Fruit fly (Drosophila melanogaster) whole organism, embryonic: Measurements from ENCODE around the gene CG43245.

Experiments used
- ATbp ChIP-seq: fragments of 200-800 bp; sonication (Bioruptor generic); optimal IDR thresholded peaks from 2 replicates; lab custom pipeline; 2017; ENCODE audit warnings: missing biosample characterization, mild to moderate bottlenecking, missing genetic modification characterization, missing genetic modification reagents
- Atf6 ChIP-seq: fragments of 200-800 bp; sonication (Bioruptor generic); IDR thresholded peaks from 2 replicates; pipeline ENCODE4 v1.3.6; 2022; ENCODE audit warnings: missing biosample characterization, missing genetic modification characterization
- CG11723 ChIP-seq: fragments of 200-800 bp; sonication (Bioruptor generic); optimal IDR thresholded peaks from 2 replicates; lab custom pipeline; 2017; ENCODE audit warnings: missing biosample characterization, mild to moderate bottlenecking, missing genetic modification characterization
- CG12219 ChIP-seq: fragments of 200-800 bp; sonication (Bioruptor generic); optimal IDR thresholded peaks from 3 replicates; lab custom pipeline; 2018; ENCODE audit warnings: missing biosample characterization, mild to moderate bottlenecking, missing genetic modification characterization
- CG13775 ChIP-seq: fragments of 200-800 bp; sonication (Bioruptor generic); optimal IDR thresholded peaks from 3 replicates; lab custom pipeline; 2017; ENCODE audit warnings: missing biosample characterization, mild to moderate bottlenecking, missing genetic modification characterization
- CG14710 ChIP-seq: fragments of 200-800 bp; sonication (Bioruptor generic); optimal IDR thresholded peaks from 3 replicates; lab custom pipeline; 2019; ENCODE audit warnings: missing biosample characterization, mild to moderate bottlenecking, missing genetic modification characterization, moderate library complexity
- CG15011 ChIP-seq: fragments of 200-800 bp; sonication (Bioruptor generic); optimal IDR thresholded peaks from 3 replicates; lab custom pipeline; 2018; ENCODE audit warnings: missing biosample characterization, mild to moderate bottlenecking, missing genetic modification characterization
- CG15269 ChIP-seq: fragments of 200-800 bp; sonication (Bioruptor generic); optimal IDR thresholded peaks from 2 replicates; lab custom pipeline; 2018; ENCODE audit warnings: missing biosample characterization, mild to moderate bottlenecking, missing genetic modification characterization, moderate library complexity
- CG1529 ChIP-seq: fragments of 200-800 bp; sonication (Bioruptor generic); optimal IDR thresholded peaks from 3 replicates; lab custom pipeline; 2018; ENCODE audit warnings: missing biosample characterization, missing genetic modification characterization
- CG1602 ChIP-seq: fragments of 200-800 bp; sonication (Bioruptor generic); optimal IDR thresholded peaks from 3 replicates; lab custom pipeline; 2016; ENCODE audit warnings: missing biosample characterization, missing genetic modification characterization
- CG17186 ChIP-seq: fragments of 200-800 bp; sonication (Bioruptor generic); optimal IDR thresholded peaks from 3 replicates; lab custom pipeline; 2017; ENCODE audit warnings: missing biosample characterization, missing genetic modification reagents, missing genetic modification characterization
- CG17328 ChIP-seq: fragments of 200-800 bp; sonication (Bioruptor generic); IDR thresholded peaks from 2 replicates; pipeline ENCODE4 v1.3.6; 2022; ENCODE audit warnings: missing biosample characterization, missing genetic modification characterization
- CG17359 ChIP-seq: fragments of 200-800 bp; sonication (Bioruptor generic); optimal IDR thresholded peaks from 3 replicates; lab custom pipeline; 2018; ENCODE audit warnings: missing biosample characterization, mild to moderate bottlenecking, missing genetic modification characterization, moderate library complexity
- CG17829 ChIP-seq: fragments of 200-800 bp; optimal IDR thresholded peaks from 2 replicates; lab custom pipeline; 2019; ENCODE audit warnings: missing biosample characterization, mild to moderate bottlenecking, missing genetic modification characterization, moderate library complexity
- CG1832 ChIP-seq: fragments of 200-800 bp; sonication (Bioruptor generic); optimal IDR thresholded peaks from 2 replicates; lab custom pipeline; 2017; ENCODE audit warnings: missing biosample characterization, mild to moderate bottlenecking, missing genetic modification characterization, inconsistent platforms
- CG2202 ChIP-seq: fragments of 200-800 bp; sonication (Bioruptor generic); optimal IDR thresholded peaks from 2 replicates; lab custom pipeline; 2018; ENCODE audit warnings: missing biosample characterization, mild to moderate bottlenecking, missing genetic modification characterization
- CG2678 ChIP-seq: fragments of 200-800 bp; sonication (Bioruptor generic); optimal IDR thresholded peaks from 3 replicates; lab custom pipeline; 2019; ENCODE audit warnings: missing biosample characterization, mild to moderate bottlenecking, missing genetic modification characterization, moderate library complexity
- CG31441 ChIP-seq: fragments of 200-800 bp; sonication (Bioruptor generic); IDR thresholded peaks from 2 replicates; pipeline ENCODE4 v1.3.6; 2022; ENCODE audit warnings: missing biosample characterization, missing genetic modification characterization
- CG34376 ChIP-seq: fragments of 200-800 bp; sonication (Bioruptor generic); optimal IDR thresholded peaks from 2 replicates; lab custom pipeline; 2018; ENCODE audit warnings: missing biosample characterization, mild to moderate bottlenecking, missing genetic modification characterization
- CG4424 ChIP-seq: fragments of 200-800 bp; sonication (Bioruptor generic); optimal IDR thresholded peaks from 3 replicates; lab custom pipeline; 2016; ENCODE audit warnings: missing biosample characterization, missing genetic modification characterization
- CG4707 ChIP-seq: fragments of 200-800 bp; sonication (Bioruptor generic); optimal IDR thresholded peaks from 2 replicates; lab custom pipeline; 2018; ENCODE audit warnings: missing biosample characterization, mild to moderate bottlenecking, missing genetic modification characterization, moderate library complexity
- CG6813 ChIP-seq: fragments of 200-800 bp; sonication (Bioruptor generic); optimal IDR thresholded peaks from 2 replicates; lab custom pipeline; 2017; ENCODE audit warnings: missing biosample characterization, missing genetic modification characterization, mild to moderate bottlenecking, moderate library complexity, missing genetic modification reagents
- CG7839 ChIP-seq: fragments of 200-800 bp; sonication (Bioruptor generic); optimal IDR thresholded peaks from 3 replicates; lab custom pipeline; 2018; ENCODE audit warnings: missing biosample characterization, mild to moderate bottlenecking, missing genetic modification characterization, moderate library complexity
- CG8388 ChIP-seq: fragments of 200-800 bp; sonication (Bioruptor generic); optimal IDR thresholded peaks from 2 replicates; lab custom pipeline; 2019; ENCODE audit warnings: missing biosample characterization, mild to moderate bottlenecking, missing genetic modification characterization, moderate library complexity
- CG8944 ChIP-seq: fragments of 200-800 bp; sonication (Bioruptor generic); optimal IDR thresholded peaks from 3 replicates; lab custom pipeline; 2016; ENCODE audit warnings: missing biosample characterization, missing genetic modification characterization
- CG9797 ChIP-seq: fragments of 200-800 bp; sonication (Bioruptor generic); optimal IDR thresholded peaks from 3 replicates; lab custom pipeline; 2018; ENCODE audit warnings: missing biosample characterization, mild to moderate bottlenecking, missing genetic modification characterization
- CG9817 ChIP-seq: fragments of 200-800 bp; sonication (Bioruptor generic); optimal IDR thresholded peaks from 2 replicates; lab custom pipeline; 2018; ENCODE audit warnings: missing biosample characterization, mild to moderate bottlenecking, missing genetic modification characterization, moderate library complexity
- Dbx ChIP-seq: fragments of 200-800 bp; sonication (Bioruptor generic); IDR thresholded peaks from 3 replicates; pipeline ENCODE4 v1.3.6; 2022; ENCODE audit warnings: missing biosample characterization, missing genetic modification characterization
- Dfd ChIP-seq, 2 experiments: fragments of >200 bp; optimal IDR thresholded peaks; 2 replicates each; lab custom pipeline; 2017; ENCODE audit warnings: missing biosample characterization in 2 of 2, missing genetic modification characterization in 2 of 2
- Dll ChIP-seq: fragments of 200-800 bp; sonication (Bioruptor generic); IDR thresholded peaks from 4 replicates; pipeline ENCODE4 v1.3.6; 2022; ENCODE audit warnings: missing biosample characterization, missing genetic modification characterization; ENCODE audit not compliant: partially characterized antibody
- H15 ChIP-seq: fragments of 200-800 bp; sonication (Bioruptor generic); IDR thresholded peaks from 3 replicates; pipeline ENCODE4 v1.3.6; 2022; ENCODE audit warnings: missing biosample characterization, missing genetic modification characterization
- HmgD ChIP-seq: fragments of 200-800 bp; sonication (Bioruptor generic); optimal IDR thresholded peaks from 3 replicates; lab custom pipeline; 2016; ENCODE audit warnings: missing biosample characterization, missing genetic modification characterization
- Hr39 ChIP-seq: fragments of >200 bp; optimal IDR thresholded peaks from 2 replicates; lab custom pipeline; 2017
- Jarid2 ChIP-seq: fragments of 200-800 bp; sonication (Bioruptor generic); optimal IDR thresholded peaks from 3 replicates; lab custom pipeline; 2017; ENCODE audit warnings: mild to moderate bottlenecking, missing biosample characterization, missing genetic modification reagents, missing genetic modification characterization
- Lhr ChIP-seq: fragments of 200-800 bp; sonication (Bioruptor generic); optimal IDR thresholded peaks from 3 replicates; lab custom pipeline; 2017; ENCODE audit warnings: mild to moderate bottlenecking, missing biosample characterization, missing genetic modification reagents, missing genetic modification characterization
- Lpt ChIP-seq: fragments of >200 bp; optimal IDR thresholded peaks from 2 replicates; lab custom pipeline; 2018; ENCODE audit warnings: missing biosample characterization, missing genetic modification characterization
- NfI ChIP-seq: fragments of 200-800 bp; sonication (Bioruptor generic); optimal IDR thresholded peaks from 3 replicates; lab custom pipeline; 2018; ENCODE audit warnings: missing biosample characterization, mild to moderate bottlenecking, missing genetic modification characterization, moderate library complexity
- ase ChIP-seq: fragments of 200-800 bp; sonication (Bioruptor generic); IDR thresholded peaks from 3 replicates; pipeline ENCODE4 v1.3.6; 2022; ENCODE audit warnings: missing biosample characterization, missing genetic modification characterization
- az2 ChIP-seq: fragments of 200-800 bp; sonication (Bioruptor generic); optimal IDR thresholded peaks from 3 replicates; lab custom pipeline; 2016; ENCODE audit warnings: missing biosample characterization, missing genetic modification characterization
- disco-r ChIP-seq: fragments of 200-800 bp; sonication (Bioruptor generic); optimal IDR thresholded peaks from 2 replicates; lab custom pipeline; 2016; ENCODE audit warnings: missing biosample characterization, missing genetic modification characterization
- dpn ChIP-seq, 2 experiments: fragments of 200-800 bp; sonication (Bioruptor generic); optimal IDR thresholded peaks; 3 replicates each; lab custom pipeline; 2016; ENCODE audit warnings: missing biosample characterization in 2 of 2, missing genetic modification characterization in 2 of 2
- fd102C ChIP-seq: fragments of 200-800 bp; sonication (Bioruptor generic); optimal IDR thresholded peaks from 2 replicates; lab custom pipeline; 2018; ENCODE audit warnings: missing biosample characterization, mild to moderate bottlenecking, missing genetic modification characterization, moderate library complexity
- fd96Cb ChIP-seq: fragments of 200-800 bp; sonication (Bioruptor generic); optimal IDR thresholded peaks from 2 replicates; lab custom pipeline; 2018; ENCODE audit warnings: missing biosample characterization, mild to moderate bottlenecking, missing genetic modification characterization, moderate library complexity
- gce ChIP-seq: fragments of 200-800 bp; sonication (Bioruptor generic); IDR thresholded peaks from 3 replicates; pipeline ENCODE4 v1.3.6; 2022; ENCODE audit warnings: missing biosample characterization, missing genetic modification characterization
- inv ChIP-seq: fragments of 200-800 bp; sonication (Bioruptor generic); IDR thresholded peaks from 2 replicates; pipeline ENCODE4 v1.3.6; 2022; ENCODE audit warnings: missing biosample characterization, missing genetic modification characterization; ENCODE audit not compliant: partially characterized antibody
- nom ChIP-seq: fragments of 200-800 bp; sonication (Bioruptor generic); optimal IDR thresholded peaks from 2 replicates; lab custom pipeline; 2017; ENCODE audit warnings: missing biosample characterization, missing genetic modification characterization, mild to moderate bottlenecking, moderate library complexity, missing genetic modification reagents
- psq ChIP-seq: fragments of 200-800 bp; sonication (Bioruptor generic); optimal IDR thresholded peaks from 2 replicates; lab custom pipeline; 2017; ENCODE audit warnings: missing biosample characterization, missing genetic modification characterization
- sens ChIP-seq: fragments of 200-800 bp; sonication (Bioruptor generic); peaks from one replicate; lab custom pipeline; 2016; ENCODE audit warnings: missing biosample characterization, missing genetic modification characterization
- sqz ChIP-seq: fragments of 200-800 bp; sonication (Bioruptor generic); optimal IDR thresholded peaks from 3 replicates; lab custom pipeline; 2018; ENCODE audit warnings: missing biosample characterization, mild to moderate bottlenecking, missing genetic modification characterization
- sr ChIP-seq: fragments of 200-800 bp; sonication (Bioruptor generic); IDR thresholded peaks from 3 replicates; pipeline ENCODE4 v1.3.6; 2022; ENCODE audit warnings: missing biosample characterization, missing genetic modification characterization
- stwl ChIP-seq: fragments of 200-800 bp; sonication (Bioruptor generic); optimal IDR thresholded peaks from 3 replicates; lab custom pipeline; 2018; ENCODE audit warnings: missing biosample characterization, mild to moderate bottlenecking, missing genetic modification characterization, moderate library complexity

The CG43245 gene

dm6 chr3L:10784566-10785003, 12.9 kb downstream of the CG43245 start (continued):
- no peak for TF ChIP-seq NfI
- TF ChIP-seq CG1832 (GFP tag; lab: Kevin White, UChicago): no peak
- peak; percentile 46 for TF ChIP-seq fd96Cb (tag; lab: Kevin White, UChicago)
- TF ChIP-seq CG14710 (tag; lab: Kevin White, UChicago): peak; percentile 50
- no peak for TF ChIP-seq CG17186
- no peak for TF ChIP-seq Lpt (GFP tag; lab: Kevin White, UChicago)
- peak; percentile 27 for TF ChIP-seq CG15269 (tag; lab: Kevin White, UChicago)
- no peak for TF ChIP-seq sr (GFP tag; lab: Robert Waterston, UW)
- TF ChIP-seq fd102C (GFP tag; lab: Kevin White, UChicago): no peak
- TF ChIP-seq CG34376 (GFP tag; lab: Kevin White, UChicago): no peak
- TF ChIP-seq CG7839: peak; percentile 60
- TF ChIP-seq H15 (GFP tag; lab: Robert Waterston, UW): no peak
- TF ChIP-seq Dbx (GFP tag; lab: Robert Waterston, UW): no peak
- TF ChIP-seq sens (GFP tag; lab: Kevin White, UChicago): no peak
- peak; percentile 35 for TF ChIP-seq az2
- TF ChIP-seq Atf6: no peak; the same call in 1 of the 2 replicates
- peak; percentile 44 for TF ChIP-seq CG17359 (tag; lab: Kevin White, UChicago)
- no peak for TF ChIP-seq CG11723 (GFP tag; lab: Kevin White, UChicago)
- no peak for TF ChIP-seq inv (GFP tag; lab: Robert Waterston, UW)
- TF ChIP-seq psq (GFP tag; lab: Kevin White, UChicago): no peak
- TF ChIP-seq gce: no peak
- TF ChIP-seq HmgD (GFP tag; lab: Kevin White, UChicago): no peak
- TF ChIP-seq disco-r (GFP tag; lab: Kevin White, UChicago): no peak
- TF ChIP-seq CG17328 (GFP tag; lab: Robert Waterston, UW): peak; percentile 38; the same call in 1 of the 2 replicates
- TF ChIP-seq CG13775: peak; percentile 25
- TF ChIP-seq CG1529 (GFP tag; lab: Kevin White, UChicago): peak; percentile 29
- peak; percentile 63 for TF ChIP-seq CG4424 (GFP tag; lab: Kevin White, UChicago)
- no peak for TF ChIP-seq CG15011 (GFP tag; lab: Kevin White, UChicago)
- peak; percentile 9 for TF ChIP-seq ATbp (GFP tag; lab: Kevin White, UChicago)
- no peak for TF ChIP-seq stwl
- TF ChIP-seq CG17829 (tag; lab: Kevin White, UChicago): no peak
- no peak for TF ChIP-seq CG9817 (tag; lab: Kevin White, UChicago)
- TF ChIP-seq Lhr (GFP tag; lab: Kevin White, UChicago): no peak
- no peak for TF ChIP-seq CG4707 (GFP tag; lab: Kevin White, UChicago)
- no peak for TF ChIP-seq CG6813 (GFP tag; lab: Kevin White, UChicago)
- TF ChIP-seq Hr39 (lab: Kevin White, UChicago): no peak
- TF ChIP-seq CG31441 (GFP tag; lab: Robert Waterston, UW): peak; percentile 61
- TF ChIP-seq Dfd (GFP tag; optimal IDR thresholded peaks at IDR 0.05; lab: Kevin White, UChicago): no peak
- no peak for TF ChIP-seq ase
- no peak for TF ChIP-seq Dll (GFP tag; lab: Robert Waterston, UW)
- peak; percentile 40 for TF ChIP-seq nom (GFP tag; lab: Kevin White, UChicago)
- peak; percentile 1 for TF ChIP-seq Jarid2 (GFP tag; lab: Kevin White, UChicago)
- peak in 1 of 2 experiments; percentile 3 for TF ChIP-seq dpn (GFP tag; optimal IDR thresholded peaks at IDR 0.05; lab: Kevin White, UChicago)
- no peak for TF ChIP-seq CG9797
- peak; percentile 60 for TF ChIP-seq CG2678 (tag; lab: Kevin White, UChicago)
- TF ChIP-seq CG1602 (GFP tag; lab: Kevin White, UChicago): peak; percentile 23
- TF ChIP-seq CG2202 (tag; lab: Kevin White, UChicago): no peak
- no peak for TF ChIP-seq sqz
- no peak for TF ChIP-seq CG12219
- peak; percentile 45 for TF ChIP-seq CG8388 (GFP tag; lab: Kevin White, UChicago)
- TF ChIP-seq CG8944 (GFP tag; lab: Kevin White, UChicago): no peak
